Fruit fly (Drosophila melanogaster) whole organism, pupa: ENCODE measurements around the gene CG33281.

Source experiments
- CG10348 ChIP-seq: fragments of 200-800 bp; sonication (Bioruptor generic); IDR thresholded peaks from 2 replicates; pipeline ENCODE4 v1.3.6; 2022; ENCODE audit warnings: missing biosample characterization, missing genetic modification characterization
- CG12605 ChIP-seq: fragments of 200-800 bp; sonication (Bioruptor generic); IDR thresholded peaks from 2 replicates; pipeline ENCODE4 v1.3.6; 2022; ENCODE audit warnings: missing biosample characterization, missing genetic modification characterization
- CG13204 ChIP-seq: fragments of 200-800 bp; sonication (Bioruptor generic); optimal IDR thresholded peaks from 2 replicates; lab custom pipeline; 2018; ENCODE audit warnings: missing biosample characterization, mild to moderate bottlenecking, missing genetic modification characterization, moderate library complexity
- CG14655 ChIP-seq: fragments of 200-800 bp; sonication (Bioruptor generic); optimal IDR thresholded peaks from 3 replicates; lab custom pipeline; 2017; ENCODE audit warnings: mild to moderate bottlenecking, missing biosample characterization, missing genetic modification reagents, missing genetic modification characterization
- CG15710 ChIP-seq: fragments of 200-800 bp; sonication (Bioruptor generic); optimal IDR thresholded peaks from 2 replicates; lab custom pipeline; 2018; ENCODE audit warnings: missing biosample characterization, mild to moderate bottlenecking, missing genetic modification characterization, moderate library complexity
- CG17806 ChIP-seq: fragments of 200-800 bp; sonication (Bioruptor generic); optimal IDR thresholded peaks from 2 replicates; lab custom pipeline; 2018; ENCODE audit warnings: missing biosample characterization, mild to moderate bottlenecking, missing genetic modification characterization, moderate library complexity
- CG32121 ChIP-seq: fragments of 200-800 bp; sonication (Bioruptor generic); IDR thresholded peaks from 2 replicates; pipeline ENCODE4 v1.3.6; 2022; ENCODE audit warnings: missing biosample characterization, missing genetic modification characterization
- CG34367 ChIP-seq: fragments of 200-800 bp; sonication (Bioruptor generic); optimal IDR thresholded peaks from 2 replicates; lab custom pipeline; 2018; ENCODE audit warnings: missing biosample characterization, mild to moderate bottlenecking, missing genetic modification characterization
- CG4496 ChIP-seq: fragments of 200-800 bp; sonication (Bioruptor generic); IDR thresholded peaks from 3 replicates; pipeline ENCODE4 v1.3.6; 2022; ENCODE audit warnings: missing biosample characterization, missing genetic modification characterization
- CG8159 ChIP-seq: fragments of 200-800 bp; sonication (Bioruptor generic); optimal IDR thresholded peaks from 3 replicates; lab custom pipeline; 2018; ENCODE audit warnings: missing biosample characterization, mild to moderate bottlenecking, missing genetic modification characterization, moderate library complexity
- CG8301 ChIP-seq: fragments of 200-800 bp; sonication (Bioruptor generic); optimal IDR thresholded peaks from 2 replicates; lab custom pipeline; 2018; ENCODE audit warnings: missing biosample characterization, mild to moderate bottlenecking, missing genetic modification characterization
- CG9948 ChIP-seq: fragments of 200-800 bp; sonication (Bioruptor generic); optimal IDR thresholded peaks from 2 replicates; lab custom pipeline; 2018; ENCODE audit warnings: missing biosample characterization, mild to moderate bottlenecking, missing genetic modification characterization, moderate library complexity
- D1 ChIP-seq: fragments of 200-800 bp; sonication (Bioruptor generic); optimal IDR thresholded peaks from 2 replicates; lab custom pipeline; 2018; ENCODE audit warnings: missing biosample characterization, mild to moderate bottlenecking, missing genetic modification characterization, moderate library complexity
- EcR ChIP-seq: fragments of 200-800 bp; sonication (Bioruptor generic); optimal IDR thresholded peaks from 3 replicates; lab custom pipeline; 2019; ENCODE audit warnings: missing biosample characterization, missing genetic modification characterization, mild to moderate bottlenecking, moderate library complexity, missing genetic modification reagents
- Ets98B ChIP-seq: fragments of 200-800 bp; sonication (Bioruptor generic); IDR thresholded peaks from 2 replicates; pipeline ENCODE4 v1.3.6; 2022; ENCODE audit warnings: missing biosample characterization, missing genetic modification characterization
- Pif1A ChIP-seq: fragments of 200-800 bp; sonication (Bioruptor generic); optimal IDR thresholded peaks from 3 replicates; lab custom pipeline; 2016; ENCODE audit warnings: missing biosample characterization, missing genetic modification characterization
- Pif1B ChIP-seq: fragments of 200-800 bp; sonication (Bioruptor generic); optimal IDR thresholded peaks from 3 replicates; lab custom pipeline; 2016; ENCODE audit warnings: missing biosample characterization, missing genetic modification characterization
- Snoo ChIP-seq: fragments of 200-800 bp; sonication (Bioruptor generic); optimal IDR thresholded peaks from 3 replicates; lab custom pipeline; 2017; ENCODE audit warnings: missing biosample characterization, mild to moderate bottlenecking, missing genetic modification characterization, inconsistent platforms
- fd96Ca ChIP-seq: fragments of 200-800 bp; sonication (Bioruptor generic); IDR thresholded peaks from 3 replicates; pipeline ENCODE4 v1.3.6; 2022; ENCODE audit warnings: missing biosample characterization, missing genetic modification characterization
- gl ChIP-seq: fragments of 200-800 bp; sonication (Bioruptor generic); optimal IDR thresholded peaks from 2 replicates; lab custom pipeline; 2018; ENCODE audit warnings: missing biosample characterization, mild to moderate bottlenecking, missing genetic modification characterization
- rn ChIP-seq: fragments of 200-800 bp; sonication (Bioruptor generic); IDR thresholded peaks from 2 replicates; pipeline ENCODE4 v1.3.6; 2022; ENCODE audit warnings: missing biosample characterization, missing genetic modification characterization

CG33281 gene

dm6 chr2L:3348146-3348747 is 24.2 kb downstream of the CG33281 start:
- peak; percentile 94 for TF ChIP-seq Pif1B (GFP tag; lab: Kevin White, UChicago)
- peak; percentile 89 for TF ChIP-seq CG34367 (tag; lab: Kevin White, UChicago)
- TF ChIP-seq CG10348 (GFP tag; lab: Robert Waterston, UW): peak; percentile 44; the same call in 1 of the 2 replicates
- TF ChIP-seq CG8301 (tag; lab: Kevin White, UChicago): peak; percentile 88
- TF ChIP-seq D1: peak; percentile 79
- TF ChIP-seq CG12605 (GFP tag; lab: Robert Waterston, UW): peak; percentile 95
- peak; percentile 97 for TF ChIP-seq Ets98B
- TF ChIP-seq Snoo (tag; lab: Kevin White, UChicago): peak; percentile 87
- peak; percentile 90 for TF ChIP-seq CG14655 (GFP tag; lab: Kevin White, UChicago)
- peak; percentile 92 for TF ChIP-seq CG9948
- peak; percentile 96 for TF ChIP-seq CG15710
- peak; percentile 95 for TF ChIP-seq rn (GFP tag; lab: Robert Waterston, UW)
- peak; percentile 95 for TF ChIP-seq Pif1A (GFP tag; lab: Kevin White, UChicago)
- peak; percentile 97 for TF ChIP-seq CG32121
- peak; percentile 83 for TF ChIP-seq gl (tag; lab: Kevin White, UChicago)
- TF ChIP-seq CG13204 (GFP tag; lab: Kevin White, UChicago): peak; percentile 64
- peak; percentile 93 for TF ChIP-seq CG8159
- TF ChIP-seq CG4496 (GFP tag; lab: Robert Waterston, UW): peak; percentile 99
- TF ChIP-seq EcR (GFP tag; lab: Kevin White, UChicago): peak; percentile 73
- peak; percentile 93 for TF ChIP-seq CG17806
- peak; percentile 97 for TF ChIP-seq fd96Ca (GFP tag; lab: Robert Waterston, UW)

DNA sequence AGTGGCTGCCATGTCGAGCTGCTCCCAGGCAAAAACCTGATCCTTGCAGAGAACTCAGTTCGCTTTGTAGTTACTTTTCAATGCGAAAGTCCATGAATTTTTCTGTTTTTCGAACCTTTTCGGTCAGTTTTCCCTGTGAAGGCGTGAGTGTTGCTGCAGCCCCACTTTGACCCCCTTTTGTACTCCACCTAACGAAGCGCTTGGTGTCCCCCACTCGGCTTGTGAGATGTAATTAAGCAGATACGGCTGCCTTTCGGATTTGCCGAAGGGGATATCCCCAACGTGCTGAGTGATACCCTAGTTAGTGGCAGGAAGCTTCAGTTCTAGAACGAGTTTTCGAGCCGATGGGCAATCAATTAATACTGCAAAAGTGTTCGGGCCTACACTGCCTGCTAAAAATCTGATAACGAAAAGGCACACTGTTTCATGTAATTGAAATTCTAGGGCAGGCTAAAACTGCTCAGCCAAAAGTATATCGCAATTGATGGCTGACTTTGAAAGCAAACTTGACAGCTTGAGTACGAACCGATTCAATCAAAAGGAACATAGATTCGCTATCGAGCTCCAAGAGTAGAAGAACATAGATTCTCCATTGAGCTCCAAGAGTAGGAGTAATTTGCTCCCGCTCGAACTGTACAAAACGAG is 27.7 kb downstream of the CG33281 start:
- TF ChIP-seq Pif1B (GFP tag; lab: Kevin White, UChicago) (peak; percentile 6), CG34367 (tag; lab: Kevin White, UChicago) (peak; percentile 47), CG15710 (peak; percentile 72), CG8301 (tag; lab: Kevin White, UChicago) (peak; percentile 4), EcR (GFP tag; lab: Kevin White, UChicago) (peak; percentile 59), CG32121 (no peak), fd96Ca (GFP tag; lab: Robert Waterston, UW) (0 out of 3 replicates have a peak, but pooled peaks have one; percentile 21), CG13204 (GFP tag; lab: Kevin White, UChicago) (peak; percentile 2), CG17806 (peak; percentile 25), CG14655 (GFP tag; lab: Kevin White, UChicago) (peak; percentile 26), CG8159 (peak; percentile 70), CG12605 (GFP tag; lab: Robert Waterston, UW) (no peak), CG9948 (peak; percentile 47), Ets98B (no peak), CG10348 (GFP tag; lab: Robert Waterston, UW) (no peak), CG4496 (GFP tag; lab: Robert Waterston, UW) (0 out of 3 replicates have a peak, but pooled peaks have one; percentile 8)

DNA sequence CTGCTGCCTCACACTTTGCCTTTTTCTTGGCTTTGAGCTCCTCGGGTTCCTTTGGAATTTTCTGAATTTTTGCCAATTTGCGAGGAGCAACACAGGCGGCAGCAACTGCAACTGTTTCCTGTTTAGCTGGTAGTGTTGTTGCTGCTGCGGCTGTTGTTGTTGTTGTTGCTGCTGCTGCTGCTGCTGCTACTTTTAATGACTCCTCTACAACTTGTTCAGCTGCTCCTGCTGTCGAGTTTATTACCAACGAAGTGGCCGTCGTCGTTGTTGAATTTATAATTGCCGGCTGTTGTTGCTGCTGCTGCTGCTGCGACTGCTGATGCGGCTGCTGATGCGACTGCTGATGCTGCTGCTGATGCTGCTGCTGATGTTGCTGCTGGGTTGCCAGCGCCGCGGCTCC is 28.9 kb downstream of the CG33281 start:
- TF ChIP-seq CG9948 (no peak), fd96Ca (GFP tag; lab: Robert Waterston, UW) (no peak), Snoo (tag; lab: Kevin White, UChicago) (no peak), CG32121 (no peak), Ets98B (no peak), CG10348 (GFP tag; lab: Robert Waterston, UW) (no peak), CG8159 (no peak), CG13204 (GFP tag; lab: Kevin White, UChicago) (peak; percentile 76), EcR (GFP tag; lab: Kevin White, UChicago) (peak; percentile 35)

DNA sequence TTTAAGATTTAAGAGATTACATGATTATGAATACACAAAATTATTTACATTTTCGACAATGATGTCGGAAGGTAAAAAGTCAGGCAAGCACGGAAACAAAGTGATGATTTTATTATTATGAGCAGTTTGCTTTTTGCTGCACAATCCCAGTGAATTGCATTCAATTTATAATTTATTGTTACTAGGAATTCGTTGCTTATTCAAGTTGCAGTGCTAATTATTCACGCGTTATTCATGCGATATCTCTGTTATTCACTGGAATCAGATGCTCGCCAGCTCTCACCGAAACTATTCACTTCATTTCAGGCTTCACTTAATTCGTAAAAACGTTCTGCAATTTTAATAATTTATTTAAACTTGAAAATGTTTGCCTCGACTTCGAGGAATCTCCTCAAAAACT is 29.8 kb downstream of the CG33281 start:
- TF ChIP-seq CG34367 (tag; lab: Kevin White, UChicago): no peak
- TF ChIP-seq D1: no peak
- no peak for TF ChIP-seq CG13204 (GFP tag; lab: Kevin White, UChicago)
- TF ChIP-seq CG9948: no peak
- no peak for TF ChIP-seq CG8301 (tag; lab: Kevin White, UChicago)
- TF ChIP-seq CG15710: no peak
- no peak for TF ChIP-seq gl (tag; lab: Kevin White, UChicago)
- no peak for TF ChIP-seq Pif1B (GFP tag; lab: Kevin White, UChicago)
- TF ChIP-seq Pif1A (GFP tag; lab: Kevin White, UChicago): no peak

dm6 chr2L:3354642-3355380 is 30.8 kb downstream of the CG33281 start, which contains the start of gene E23:
TSS of gene E23 (minus strand) at chr2L:3354829.
- TF ChIP-seq CG10348 (GFP tag; lab: Robert Waterston, UW) (peak; percentile 91), CG17806 (peak; percentile 98), Pif1B (GFP tag; lab: Kevin White, UChicago) (peak; percentile 98), EcR (GFP tag; lab: Kevin White, UChicago) (peak; percentile 71), Pif1A (GFP tag; lab: Kevin White, UChicago) (peak; percentile 97), CG9948 (peak; percentile 99), CG8159 (peak; percentile 98), CG14655 (GFP tag; lab: Kevin White, UChicago) (peak; percentile 99), CG12605 (GFP tag; lab: Robert Waterston, UW) (peak; percentile 96), Ets98B (peak; percentile 97), CG34367 (tag; lab: Kevin White, UChicago) (peak; percentile 96), D1 (peak; percentile 97), CG15710 (peak; percentile 98), gl (tag; lab: Kevin White, UChicago) (peak; percentile 89), Snoo (tag; lab: Kevin White, UChicago) (peak; percentile 99), CG4496 (GFP tag; lab: Robert Waterston, UW) (peak; percentile 98), CG8301 (tag; lab: Kevin White, UChicago) (peak; percentile 98), rn (GFP tag; lab: Robert Waterston, UW) (peak; percentile 94), fd96Ca (GFP tag; lab: Robert Waterston, UW) (peak; percentile 96), CG13204 (GFP tag; lab: Kevin White, UChicago) (peak; percentile 93), CG32121 (peak; percentile 99)
